Worm (Caenorhabditis elegans) whole organism, L2 larva: ENCODE results near the gene his-72.
A peak's percentile ranks its signal among the peaks of the same experiment; 100 is the strongest.

Experiments
- C34F6.9 ChIP-seq: fragments of 150-350 bp; optimal IDR thresholded peaks from 2 replicates; lab custom pipeline; 2014; ENCODE audit warnings: missing biosample characterization, missing genetic modification characterization
- F13H6.1 ChIP-seq: sonication (generic microtip); optimal IDR thresholded peaks from 2 replicates; lab custom pipeline; 2016; ENCODE audit warnings: missing genetic modification characterization, missing compliant biosample characterization
- Y55F3AM.14 ChIP-seq: fragments of 200-800 bp; sonication (Bioruptor generic); optimal IDR thresholded peaks from 2 replicates; lab custom pipeline; 2018; ENCODE audit warnings: mild to moderate bottlenecking, missing genetic modification characterization, missing compliant biosample characterization
- alr-1 ChIP-seq: fragments of 150-350 bp; optimal IDR thresholded peaks from 2 replicates; lab custom pipeline; 2014; ENCODE audit warnings: missing biosample characterization, missing genetic modification characterization
- aly-2 ChIP-seq: fragments of 150-350 bp; optimal IDR thresholded peaks from 2 replicates; lab custom pipeline; 2014; ENCODE audit warnings: missing biosample characterization, missing genetic modification characterization
- ama-1 ChIP-seq: fragments of 150-350 bp; optimal IDR thresholded peaks from 2 replicates; lab custom pipeline; 2018; ENCODE audit warnings: inconsistent platforms
- blmp-1 ChIP-seq: sonication (generic microtip); optimal IDR thresholded peaks from 2 replicates; lab custom pipeline; 2017; ENCODE audit warnings: missing genetic modification characterization, mild to moderate bottlenecking, missing compliant biosample characterization, antibody characterized with exemption, moderate library complexity; ENCODE audit not compliant: insufficient read depth
- ceh-82 ChIP-seq: fragments of 150-350 bp; optimal IDR thresholded peaks from 2 replicates; lab custom pipeline; 2014; ENCODE audit warnings: missing biosample characterization, missing genetic modification characterization
- crh-2 ChIP-seq: sonication (generic microtip); optimal IDR thresholded peaks from 2 replicates; lab custom pipeline; 2017; ENCODE audit warnings: missing biosample characterization, missing genetic modification characterization
- dmd-4 ChIP-seq: sonication (generic microtip); optimal IDR thresholded peaks from 2 replicates; lab custom pipeline; 2017; ENCODE audit warnings: missing biosample characterization, missing genetic modification characterization
- elt-3 ChIP-seq: sonication (generic microtip); optimal IDR thresholded peaks from 2 replicates; lab custom pipeline; 2017; ENCODE audit warnings: missing biosample characterization, missing genetic modification characterization
- fos-1 ChIP-seq: fragments of 150-350 bp; optimal IDR thresholded peaks from 2 replicates; lab custom pipeline; 2014; ENCODE audit warnings: missing biosample characterization, missing genetic modification characterization
- gmeb-1 ChIP-seq: fragments of 150-350 bp; optimal IDR thresholded peaks from 2 replicates; lab custom pipeline; 2014; ENCODE audit warnings: missing biosample characterization, missing genetic modification characterization
- lin-11 ChIP-seq: fragments of 150-350 bp; sonication (generic microtip); optimal IDR thresholded peaks from 2 replicates; lab custom pipeline; 2014; ENCODE audit warnings: missing biosample characterization, missing genetic modification characterization, inconsistent platforms, mixed read lengths
- lin-13 ChIP-seq: fragments of 150-350 bp; optimal IDR thresholded peaks from 2 replicates; lab custom pipeline; 2014; ENCODE audit warnings: missing biosample characterization, missing genetic modification reagents, missing genetic modification characterization
- lin-39 ChIP-seq: fragments of 150-350 bp; optimal IDR thresholded peaks from 2 replicates; lab custom pipeline; 2014; ENCODE audit warnings: missing biosample characterization, missing genetic modification reagents, missing genetic modification characterization
- lsy-2 ChIP-seq, 2 experiments: fragments of 150-350 bp in 1 of 2; sonication (generic microtip) in 1 of 2; optimal IDR thresholded peaks; 2 replicates each; lab custom pipeline; 2014 to 2017; ENCODE audit warnings: missing biosample characterization in 2 of 2, missing genetic modification characterization in 2 of 2
- mab-5 ChIP-seq: fragments of 150-350 bp; optimal IDR thresholded peaks from 2 replicates; lab custom pipeline; 2014; ENCODE audit warnings: missing biosample characterization, missing genetic modification characterization
- mbf-1 ChIP-seq: sonication (generic microtip); optimal IDR thresholded peaks from 2 replicates; lab custom pipeline; 2017; ENCODE audit warnings: missing biosample characterization, missing genetic modification characterization
- mdl-1 ChIP-seq, 2 experiments: fragments of 150-350 bp in 1 of 2; sonication (generic microtip) in 1 of 2; optimal IDR thresholded peaks; 2 replicates each; lab custom pipeline; 2017; ENCODE audit warnings: missing biosample characterization in 2 of 2, missing genetic modification characterization in 2 of 2
- nhr-10 ChIP-seq: sonication (generic microtip); optimal IDR thresholded peaks from 2 replicates; lab custom pipeline; 2017; ENCODE audit warnings: missing biosample characterization, missing genetic modification characterization
- nhr-11 ChIP-seq: fragments of 150-350 bp; optimal IDR thresholded peaks from 2 replicates; lab custom pipeline; 2014; ENCODE audit warnings: missing biosample characterization, missing genetic modification characterization
- nhr-129 ChIP-seq: fragments of 150-350 bp; optimal IDR thresholded peaks from 2 replicates; lab custom pipeline; 2014; ENCODE audit warnings: missing biosample characterization, missing genetic modification characterization
- nhr-21 ChIP-seq: fragments of 150-350 bp; optimal IDR thresholded peaks from 2 replicates; lab custom pipeline; 2014; ENCODE audit warnings: missing biosample characterization, missing genetic modification characterization
- nhr-23 ChIP-seq: fragments of 150-350 bp; optimal IDR thresholded peaks from 2 replicates; lab custom pipeline; 2014; ENCODE audit warnings: missing biosample characterization, missing genetic modification reagents, missing genetic modification characterization
- nhr-25 ChIP-seq: fragments of 150-350 bp; sonication (generic microtip); optimal IDR thresholded peaks from 3 replicates; lab custom pipeline; 2014; ENCODE audit warnings: missing biosample characterization, missing genetic modification characterization
- nhr-6 ChIP-seq: fragments of 150-350 bp; optimal IDR thresholded peaks from 2 replicates; lab custom pipeline; 2014; ENCODE audit warnings: missing biosample characterization, missing genetic modification characterization
- peb-1 ChIP-seq: fragments of 150-350 bp; optimal IDR thresholded peaks from 2 replicates; lab custom pipeline; 2014; ENCODE audit warnings: missing biosample characterization, missing genetic modification characterization
- sem-4 ChIP-seq: fragments of 150-350 bp; optimal IDR thresholded peaks from 2 replicates; lab custom pipeline; 2014; ENCODE audit warnings: missing biosample characterization, missing genetic modification reagents, missing genetic modification characterization
- skn-1 ChIP-seq: sonication (generic microtip); optimal IDR thresholded peaks from 2 replicates; lab custom pipeline; 2017; ENCODE audit warnings: missing biosample characterization, missing genetic modification characterization
- sma-3 ChIP-seq: sonication (generic microtip); optimal IDR thresholded peaks from 2 replicates; lab custom pipeline; 2016; ENCODE audit warnings: missing genetic modification reagents, missing genetic modification characterization, missing compliant biosample characterization
- sma-9 ChIP-seq, 2 experiments: fragments of 150-350 bp in 1 of 2; sonication (generic microtip) in 1 of 2; optimal IDR thresholded peaks; 2 replicates each; lab custom pipeline; 2014 to 2016; ENCODE audit warnings: missing genetic modification characterization in 2 of 2, mild to moderate bottlenecking in 1 of 2, missing biosample characterization in 1 of 2, missing compliant biosample characterization in 1 of 2, missing genetic modification reagents in 1 of 2, moderate library complexity in 1 of 2
- snpc-4 ChIP-seq: fragments of 150-350 bp; optimal IDR thresholded peaks from 2 replicates; lab custom pipeline; 2014; ENCODE audit warnings: missing biosample characterization, missing genetic modification characterization
- unc-55 ChIP-seq: fragments of 150-350 bp; sonication (generic microtip); optimal IDR thresholded peaks from 3 replicates; lab custom pipeline; 2014; ENCODE audit warnings: missing biosample characterization, missing genetic modification reagents, missing genetic modification characterization
- unc-62 ChIP-seq: fragments of 150-350 bp; optimal IDR thresholded peaks from 2 replicates; lab custom pipeline; 2014; ENCODE audit warnings: missing biosample characterization, missing genetic modification reagents, missing genetic modification characterization
- zag-1 ChIP-seq: fragments of 150-350 bp; optimal IDR thresholded peaks from 2 replicates; lab custom pipeline; 2014; ENCODE audit warnings: missing biosample characterization, missing genetic modification characterization
- ztf-1 ChIP-seq: fragments of 200-800 bp; sonication (Bioruptor generic); conservative IDR thresholded peaks from 2 replicates; pipeline ENCODE4 v1.3.6; 2022; ENCODE audit warnings: missing genetic modification characterization, missing compliant biosample characterization
- ztf-11 ChIP-seq: sonication (generic microtip); optimal IDR thresholded peaks from 2 replicates; lab custom pipeline; 2017; ENCODE audit warnings: missing biosample characterization, missing genetic modification characterization
- ztf-4 ChIP-seq: fragments of 150-350 bp; optimal IDR thresholded peaks from 2 replicates; lab custom pipeline; 2014; ENCODE audit warnings: missing biosample characterization, missing genetic modification characterization

his-72 gene

DNA sequence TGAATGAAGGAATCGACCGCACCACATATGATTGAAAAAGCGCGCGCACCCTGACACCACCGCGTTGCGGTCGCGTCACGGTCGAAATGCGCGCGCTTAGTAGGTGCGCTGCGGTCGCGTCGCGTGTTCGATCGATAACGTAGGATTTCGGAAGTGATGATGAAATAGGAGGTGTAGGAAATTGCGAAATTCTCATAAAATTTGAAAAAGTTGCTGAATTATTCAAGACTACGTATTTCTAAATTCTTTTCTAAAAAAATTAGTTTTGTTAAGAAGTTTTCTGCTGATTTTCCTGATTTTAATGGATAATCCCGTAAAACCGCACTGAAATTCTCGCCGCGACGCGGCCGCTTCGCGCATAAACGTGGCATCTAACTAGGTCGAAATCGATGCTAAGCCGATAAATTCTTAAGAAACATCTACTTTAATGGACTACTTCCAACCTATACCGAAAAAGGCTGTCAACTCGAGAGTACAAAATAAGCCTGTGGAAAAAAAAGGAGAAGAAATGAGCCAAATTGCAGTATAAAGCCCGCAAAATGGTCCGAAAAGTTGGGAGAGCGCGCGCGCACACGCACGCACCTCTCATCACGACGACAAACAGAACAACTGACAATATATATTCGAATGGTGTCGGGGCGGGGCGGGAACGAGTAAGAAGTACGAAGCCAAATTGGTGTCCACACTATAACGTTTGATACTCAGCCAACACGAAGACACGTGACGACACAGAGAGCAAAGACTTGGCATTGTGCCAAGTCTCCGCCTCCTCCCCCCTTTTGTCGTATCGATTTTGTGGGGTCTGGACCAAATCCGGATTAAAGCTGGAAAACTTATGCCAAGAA, at the start of gene his-72:
Gene his-72, minus strand, starts transcription at position 589 of the 845 bp plus-strand sequence.
- TF ChIP-seq mab-5 (tag; lab: Kevin White, UChicago) (peak; percentile 35), fos-1 (tag; lab: Kevin White, UChicago) (peak; percentile 7), ama-1 (lab: Kevin White, UChicago) (peak; percentile 93), Y55F3AM.14 (GFP tag; lab: Kevin White, UChicago) (no peak), nhr-6 (tag; lab: Kevin White, UChicago) (peak; percentile 19), lin-13 (GFP tag; lab: Kevin White, UChicago) (peak; percentile 77), ztf-1 (no peak), lin-11 (tag; lab: Kevin White, UChicago) (peak; percentile 8), elt-3 (tag; lab: Kevin White, UChicago) (no peak), nhr-129 (peak; percentile 51), unc-62 (GFP tag; lab: Kevin White, UChicago) (no peak), crh-2 (tag; lab: Kevin White, UChicago) (peak; percentile 9), ceh-82 (tag; lab: Kevin White, UChicago) (no peak), C34F6.9 (tag; lab: Kevin White, UChicago) (peak; percentile 73), nhr-21 (tag; lab: Kevin White, UChicago) (peak; percentile 8), sma-9 (GFP tag; optimal IDR thresholded peaks at IDR 0.05; lab: Kevin White, UChicago) (peak; percentile 48), sma-9 (tag; optimal IDR thresholded peaks at IDR 0.05; lab: Kevin White, UChicago) (no peak), zag-1 (peak; percentile 9), unc-55 (GFP tag; lab: Kevin White, UChicago) (peak; percentile 42), snpc-4 (no peak), nhr-25 (peak; percentile 62), lsy-2 (tag; optimal IDR thresholded peaks at IDR 0.05; lab: Kevin White, UChicago) (peak in 1 of 2 experiments; percentile 65), alr-1 (tag; lab: Kevin White, UChicago) (no peak), gmeb-1 (tag; lab: Kevin White, UChicago) (peak; percentile 47), nhr-10 (tag; lab: Kevin White, UChicago) (no peak), sem-4 (tag; lab: Kevin White, UChicago) (peak; percentile 63), mbf-1 (no peak), peb-1 (no peak), aly-2 (tag; lab: Kevin White, UChicago) (no peak), sma-3 (GFP tag; lab: Kevin White, UChicago) (peak; percentile 17), mdl-1 (tag; optimal IDR thresholded peaks at IDR 0.05; lab: Kevin White, UChicago) (peak; percentile 29 to 62), nhr-23 (tag; lab: Kevin White, UChicago) (no peak), lin-39 (tag; lab: Kevin White, UChicago) (no peak), F13H6.1 (tag; lab: Kevin White, UChicago) (peak; percentile 52), blmp-1 (tag; lab: Kevin White, UChicago) (peak; percentile 10), ztf-11 (tag; lab: Kevin White, UChicago) (no peak)
- TF ChIP-seq, all 48 proteins: peak for 21

DNA sequence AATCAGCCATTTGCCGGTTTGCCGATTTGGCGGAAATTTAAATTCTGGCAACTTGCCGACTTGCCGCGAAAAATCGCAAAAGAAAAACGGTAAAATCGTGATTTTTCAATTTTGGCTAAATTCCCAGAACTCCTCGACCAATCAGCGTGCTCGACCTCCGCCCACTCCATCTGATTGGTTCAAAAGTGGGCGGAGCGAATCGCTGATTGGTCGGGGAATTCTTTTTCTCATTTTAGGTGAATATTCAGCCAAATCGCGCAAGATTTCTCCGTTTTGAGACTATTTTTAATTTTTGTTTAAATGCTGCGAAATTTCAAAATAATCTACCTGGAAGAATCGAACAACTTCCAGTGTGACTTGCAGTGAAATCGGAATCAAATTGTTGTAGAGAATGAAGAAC, 45.7 kb upstream of the his-72 start:
- no peak for TF ChIP-seq aly-2 (tag; lab: Kevin White, UChicago)
- TF ChIP-seq Y55F3AM.14 (GFP tag; lab: Kevin White, UChicago), result no peak
- TF ChIP-seq sma-3 (GFP tag; lab: Kevin White, UChicago), result no peak
- no peak for TF ChIP-seq ztf-4 (tag; lab: Kevin White, UChicago)
- no peak for TF ChIP-seq nhr-10 (tag; lab: Kevin White, UChicago)
- no peak for TF ChIP-seq ztf-1
- no peak for TF ChIP-seq dmd-4
- no peak for TF ChIP-seq crh-2 (tag; lab: Kevin White, UChicago)
- no peak for TF ChIP-seq mab-5 (tag; lab: Kevin White, UChicago)
- no peak for TF ChIP-seq nhr-11 (tag; lab: Kevin White, UChicago)
- TF ChIP-seq sem-4 (tag; lab: Kevin White, UChicago), result no peak
- TF ChIP-seq skn-1 (tag; lab: Kevin White, UChicago), result no peak
- TF ChIP-seq lin-13 (GFP tag; lab: Kevin White, UChicago), result no peak
- TF ChIP-seq ztf-11 (tag; lab: Kevin White, UChicago), result no peak
